Fruit fly (Drosophila melanogaster): ENCODE data around the gene CG33310.
A peak's percentile ranks its signal among the peaks of the same experiment; 100 is the strongest.

Gene CG33310

DNA sequence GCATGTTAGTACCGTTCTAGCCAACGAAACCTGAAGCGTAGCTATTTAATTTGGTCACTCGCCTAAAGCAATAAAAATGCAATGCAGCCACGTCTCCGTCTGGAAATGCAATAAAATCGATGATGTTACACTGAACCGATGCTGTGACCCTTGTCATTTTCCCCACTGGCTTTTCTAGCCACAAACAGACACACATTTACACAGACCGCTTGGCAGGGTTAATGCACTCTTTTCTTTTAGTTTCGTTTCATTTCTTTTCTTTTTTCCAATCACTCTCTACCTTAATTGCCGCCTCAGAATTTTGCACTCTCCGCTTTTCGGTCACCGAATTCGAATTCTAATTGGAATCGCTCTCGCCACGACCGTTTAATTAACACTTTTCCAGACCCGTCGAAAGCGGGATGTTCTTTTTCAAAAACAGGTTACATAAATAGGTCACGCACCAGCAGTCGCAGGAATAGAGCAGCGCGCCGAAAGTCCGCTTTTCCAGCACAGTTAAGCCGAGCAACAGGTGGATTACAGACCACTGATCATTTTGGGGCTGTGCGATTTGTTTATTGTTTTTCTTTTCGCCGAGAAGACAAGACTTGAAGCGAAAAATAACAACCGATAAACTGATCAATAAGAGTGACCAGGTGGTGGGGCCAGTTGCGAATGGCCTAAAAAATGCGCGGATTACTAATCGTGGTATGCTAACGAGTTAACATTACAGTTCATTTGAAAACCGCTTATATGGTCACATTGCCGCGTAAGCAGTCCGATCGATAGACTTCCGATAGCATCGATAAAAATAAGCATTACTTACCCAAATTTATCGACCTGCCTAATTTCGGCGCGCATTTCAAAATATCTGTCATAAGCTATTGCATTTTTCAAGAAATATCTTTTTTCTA is 30.8 kb downstream of the CG33310 start, which contains the start of gene ck (continued):
- TF ChIP-seq CG4328 (GFP tag; optimal IDR thresholded peaks at IDR 0.05) (no peak), CG14014 (GFP tag; IDR thresholded peaks at IDR 0.05) (no peak), sqz (GFP tag; optimal IDR thresholded peaks at IDR 0.05) (no peak), Rx (GFP tag; IDR thresholded peaks at IDR 0.05) (no peak), schlank (tag; optimal IDR thresholded peaks at IDR 0.05) (no peak), lilli (GFP tag; optimal IDR thresholded peaks at IDR 0.05) (no peak), sc (optimal IDR thresholded peaks at IDR 0.05) (no peak), sc (GFP tag; optimal IDR thresholded peaks at IDR 0.05) (no peak), psq (GFP tag; optimal IDR thresholded peaks at IDR 0.05) (no peak), CG7987 (GFP tag; optimal IDR thresholded peaks at IDR 0.05) (no peak), CkIIα-i1 (GFP tag; IDR thresholded peaks at IDR 0.05) (no peak), CG4820 (GFP tag; optimal IDR thresholded peaks at IDR 0.05) (no peak), odd (GFP tag; optimal IDR thresholded peaks at IDR 0.05) (no peak), jing (GFP tag; optimal IDR thresholded peaks at IDR 0.05) (no peak), CG14860 (GFP tag; IDR thresholded peaks at IDR 0.05; ENCODE audit: partially characterized antibody) (peak; percentile 68), Lim3 (GFP tag; IDR thresholded peaks at IDR 0.05) (no peak), CG12744 (GFP tag; optimal IDR thresholded peaks at IDR 0.05) (no peak), unpg (GFP tag; optimal IDR thresholded peaks at IDR 0.05) (no peak), trh (GFP tag; optimal IDR thresholded peaks at IDR 0.05) (no peak), wdn (GFP tag; IDR thresholded peaks at IDR 0.05) (no peak), gsb (GFP tag; IDR thresholded peaks at IDR 0.05) (no peak), ash1 (GFP tag; optimal IDR thresholded peaks at IDR 0.05) (no peak), CG7556 (GFP tag; optimal IDR thresholded peaks at IDR 0.05) (no peak), Dfd (GFP tag; optimal IDR thresholded peaks at IDR 0.05) (no peak), CG12155 (GFP tag; optimal IDR thresholded peaks at IDR 0.05) (peak; percentile 47), Sin3A (optimal IDR thresholded peaks at IDR 0.05) (peak; percentile 64), CG8944 (GFP tag; optimal IDR thresholded peaks at IDR 0.05) (no peak), nom (GFP tag; optimal IDR thresholded peaks at IDR 0.05) (no peak), z (GFP tag; IDR thresholded peaks at IDR 0.05) (no peak), tap (tag; optimal IDR thresholded peaks at IDR 0.05) (no peak), da (GFP tag; optimal IDR thresholded peaks at IDR 0.05) (no peak), CG1024 (GFP tag; IDR thresholded peaks at IDR 0.05) (no peak), sens-2 (GFP tag; IDR thresholded peaks at IDR 0.05) (no peak), sd (tag; optimal IDR thresholded peaks at IDR 0.05) (peak; percentile 44), CG31388 (GFP tag; optimal IDR thresholded peaks at IDR 0.05) (no peak), CG2129 (GFP tag; IDR thresholded peaks at IDR 0.05; ENCODE audit: partially characterized antibody) (0 out of 2 replicates have a peak, but pooled peaks have one; percentile 20), bowl (GFP tag; IDR thresholded peaks at IDR 0.05) (no peak), Chrac-16 (GFP tag; optimal IDR thresholded peaks at IDR 0.05) (no peak), NK7.1 (GFP tag; optimal IDR thresholded peaks at IDR 0.05) (no peak), otp (GFP tag; IDR thresholded peaks at IDR 0.05) (no peak), mam (GFP tag; optimal IDR thresholded peaks at IDR 0.05) (no peak), CG11560 (tag; IDR thresholded peaks at IDR 0.05) (no peak), CG7357 (GFP tag; IDR thresholded peaks at IDR 0.05) (no peak), CG31224 (GFP tag; IDR thresholded peaks at IDR 0.05) (no peak), CG12659 (GFP tag; optimal IDR thresholded peaks at IDR 0.05) (peak; percentile 63), zfh2 (GFP tag; optimal IDR thresholded peaks at IDR 0.05) (no peak), insv (GFP tag; optimal IDR thresholded peaks at IDR 0.05) (peak; percentile 29 to 91), phol (tag; optimal IDR thresholded peaks at IDR 0.05) (peak; percentile 10), CG14050 (GFP tag; IDR thresholded peaks at IDR 0.05) (no peak), inv (GFP tag; IDR thresholded peaks at IDR 0.05; ENCODE audit: partially characterized antibody) (peak; percentile 59; the same call in 1 of the 2 replicates), run (tag; optimal IDR thresholded peaks at IDR 0.05) (no peak)
